Fruit fly (Drosophila melanogaster) whole organism, prepupa: ENCODE results near the gene CG17109.

Source experiments
- CG16779 ChIP-seq: fragments of 200-800 bp; sonication (Bioruptor generic); optimal IDR thresholded peaks from 3 replicates; lab custom pipeline; 2017; ENCODE audit warnings: missing biosample characterization, mild to moderate bottlenecking, missing genetic modification characterization
- CG3032 ChIP-seq: fragments of 200-800 bp; optimal IDR thresholded peaks from 2 replicates; lab custom pipeline; 2019; ENCODE audit warnings: missing biosample characterization, mild to moderate bottlenecking, missing genetic modification characterization, moderate library complexity
- CG31627 ChIP-seq: fragments of 200-800 bp; sonication (Bioruptor generic); optimal IDR thresholded peaks from 3 replicates; lab custom pipeline; 2016; ENCODE audit warnings: missing biosample characterization, missing genetic modification characterization
- CG4318 ChIP-seq: fragments of 200-800 bp; sonication (Bioruptor generic); optimal IDR thresholded peaks from 3 replicates; lab custom pipeline; 2017; ENCODE audit warnings: missing biosample characterization, mild to moderate bottlenecking, missing genetic modification characterization
- CG6854 ChIP-seq: fragments of 200-800 bp; sonication (Bioruptor generic); optimal IDR thresholded peaks from 2 replicates; lab custom pipeline; 2017; ENCODE audit warnings: missing biosample characterization, mild to moderate bottlenecking, missing genetic modification characterization
- CG8319 ChIP-seq: fragments of 200-800 bp; sonication (Bioruptor generic); optimal IDR thresholded peaks from 3 replicates; lab custom pipeline; 2016; ENCODE audit warnings: missing biosample characterization, missing genetic modification characterization
- Eip75B ChIP-seq: fragments of 200-800 bp; sonication (Bioruptor generic); optimal IDR thresholded peaks from 3 replicates; lab custom pipeline; 2016; ENCODE audit warnings: missing biosample characterization, missing genetic modification characterization
- Eip78C ChIP-seq: fragments of 200-800 bp; sonication (Bioruptor generic); peaks from one replicate; lab custom pipeline; 2016; ENCODE audit warnings: missing biosample characterization, missing genetic modification characterization
- Ets96B ChIP-seq: fragments of 200-800 bp; optimal IDR thresholded peaks from 2 replicates; lab custom pipeline; 2019; ENCODE audit warnings: missing biosample characterization, mild to moderate bottlenecking, missing genetic modification characterization, moderate library complexity
- Hr38 ChIP-seq: sonication (Bioruptor generic); optimal IDR thresholded peaks from 2 replicates; lab custom pipeline; 2016; ENCODE audit warnings: missing biosample characterization, missing genetic modification characterization
- Hr39 ChIP-seq: fragments of 200-800 bp; sonication (Bioruptor generic); optimal IDR thresholded peaks from 2 replicates; lab custom pipeline; 2016; ENCODE audit warnings: missing biosample characterization, missing genetic modification characterization
- Sox102F ChIP-seq: fragments of 200-800 bp; sonication (Bioruptor generic); optimal IDR thresholded peaks from 2 replicates; lab custom pipeline; 2016; ENCODE audit warnings: missing biosample characterization, mild to moderate bottlenecking, missing genetic modification characterization
- fd85E ChIP-seq: fragments of 200-800 bp; sonication (Bioruptor generic); optimal IDR thresholded peaks from 3 replicates; lab custom pipeline; 2016; ENCODE audit warnings: missing biosample characterization, missing genetic modification characterization
- svp ChIP-seq: fragments of 200-800 bp; sonication (Bioruptor generic); peaks from one replicate; lab custom pipeline; 2016; ENCODE audit warnings: missing biosample characterization, missing genetic modification characterization

DNA sequence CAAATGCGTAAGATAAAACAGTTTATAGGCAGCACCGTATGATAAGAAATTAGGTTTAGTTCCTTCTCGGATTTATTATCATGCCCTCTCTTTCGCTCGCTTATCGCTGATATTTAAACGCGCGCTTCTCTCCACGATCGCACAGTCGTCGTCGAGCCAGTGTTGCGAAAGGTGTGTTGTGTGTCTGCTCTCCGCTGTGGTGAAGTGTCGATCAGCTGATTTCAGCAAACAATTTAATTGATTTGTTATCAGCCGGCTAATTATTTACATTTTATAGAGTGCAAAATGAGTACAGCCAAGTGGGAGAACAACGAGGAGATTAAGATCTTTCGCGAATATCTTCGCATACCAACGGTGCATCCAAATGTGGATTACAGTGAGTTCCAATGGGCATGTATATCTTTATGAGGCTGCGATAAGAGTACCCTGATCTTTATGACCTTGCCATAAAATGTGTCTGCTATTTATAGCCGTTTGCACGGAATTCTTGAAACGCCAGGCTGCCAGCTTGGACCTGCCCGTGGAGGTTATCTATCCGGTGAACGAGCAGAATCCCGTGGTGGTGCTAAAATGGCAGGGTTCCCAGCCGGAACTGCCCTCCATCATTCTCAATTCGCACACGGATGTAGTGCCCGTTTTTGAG lies 3.8 kb upstream of the CG17109 start, which contains the start of the genes CG17110 and CG6726:
- no peak for TF ChIP-seq CG31627 (GFP tag; lab: Kevin White, UChicago)
- no peak for TF ChIP-seq Hr38 (GFP tag; lab: Kevin White, UChicago)
- no peak for TF ChIP-seq CG4318 (GFP tag; lab: Kevin White, UChicago)
- no peak for TF ChIP-seq Hr39 (GFP tag; lab: Kevin White, UChicago)
- no peak for TF ChIP-seq Eip78C (GFP tag; lab: Kevin White, UChicago)
- TF ChIP-seq fd85E (GFP tag; lab: Kevin White, UChicago): no peak
- TF ChIP-seq CG6854 (GFP tag; lab: Kevin White, UChicago): no peak
- TF ChIP-seq CG8319 (GFP tag; lab: Kevin White, UChicago): no peak
- TF ChIP-seq CG16779: no peak
- TF ChIP-seq Sox102F (GFP tag; lab: Kevin White, UChicago): no peak
- TF ChIP-seq Ets96B (tag; lab: Kevin White, UChicago): no peak
- TF ChIP-seq Eip75B (GFP tag; lab: Kevin White, UChicago): no peak
- peak; percentile 97 for TF ChIP-seq svp (GFP tag; lab: Kevin White, UChicago)
- TF ChIP-seq CG3032: no peak
